Fruit fly (Drosophila melanogaster): ENCODE data around the gene eff.

The eff gene

dm6 chr3R:14731061-14731780 is 9.9 kb downstream of the eff start, which contains the start of gene CG7530 (continued):
- no peak for TF ChIP-seq H2.0 (GFP tag; IDR thresholded peaks at IDR 0.05)
- TF ChIP-seq Dip2 (GFP tag; IDR thresholded peaks at IDR 0.05), result no peak
- TF ChIP-seq Blimp-1 (GFP tag; optimal IDR thresholded peaks at IDR 0.05), result no peak
- TF ChIP-seq CHES-1-like (GFP tag; optimal IDR thresholded peaks at IDR 0.05), result no peak
- TF ChIP-seq PHDP (tag; optimal IDR thresholded peaks at IDR 0.05), result no peak
- no peak for TF ChIP-seq HmgZ (tag; optimal IDR thresholded peaks at IDR 0.05)
- TF ChIP-seq Hr39 (optimal IDR thresholded peaks at IDR 0.05), result no peak
- TF ChIP-seq unpg (GFP tag; optimal IDR thresholded peaks at IDR 0.05), result peak; percentile 29
- TF ChIP-seq CG10979 (tag; optimal IDR thresholded peaks at IDR 0.05), result no peak
- TF ChIP-seq Xbp1 (GFP tag; optimal IDR thresholded peaks at IDR 0.05), result no peak
- no peak for TF ChIP-seq CG16813 (GFP tag; IDR thresholded peaks at IDR 0.05; ENCODE audit: partially characterized antibody)
- TF ChIP-seq fd96Cb (tag; optimal IDR thresholded peaks at IDR 0.05), result no peak
- no peak for TF ChIP-seq pb (GFP tag; optimal IDR thresholded peaks at IDR 0.05)
- TF ChIP-seq scrt (GFP tag; optimal IDR thresholded peaks at IDR 0.05), result no peak
- TF ChIP-seq CG1602 (GFP tag; optimal IDR thresholded peaks at IDR 0.05), result no peak
- no peak for TF ChIP-seq dm (GFP tag; optimal IDR thresholded peaks at IDR 0.05)
- no peak for TF ChIP-seq mld (GFP tag; IDR thresholded peaks at IDR 0.05; ENCODE audit: partially characterized antibody)
- no peak for TF ChIP-seq Six4 (GFP tag; optimal IDR thresholded peaks at IDR 0.05)
- no peak for TF ChIP-seq stc (GFP tag; IDR thresholded peaks at IDR 0.05)
- TF ChIP-seq CG12219 (GFP tag; optimal IDR thresholded peaks at IDR 0.05), result no peak
- TF ChIP-seq CG4730 (GFP tag; IDR thresholded peaks at IDR 0.05), result no peak
- TF ChIP-seq dan (GFP tag; IDR thresholded peaks at IDR 0.05), result no peak
- no peak for TF ChIP-seq Sox102F (GFP tag; optimal IDR thresholded peaks at IDR 0.05)
- TF ChIP-seq CG15011 (GFP tag; optimal IDR thresholded peaks at IDR 0.05), result no peak
- TF ChIP-seq CG10366 (GFP tag; IDR thresholded peaks at IDR 0.05), result no peak
- TF ChIP-seq CG6689 (GFP tag; IDR thresholded peaks at IDR 0.05), result no peak
- TF ChIP-seq BtbVII (GFP tag; optimal IDR thresholded peaks at IDR 0.05), result no peak
- peak; percentile 17 for TF ChIP-seq CG10274 (GFP tag; optimal IDR thresholded peaks at IDR 0.05)
- no peak for TF ChIP-seq HLH4C (GFP tag; IDR thresholded peaks at IDR 0.05; ENCODE audit: partially characterized antibody)
- no peak for TF ChIP-seq Atf6 (GFP tag; IDR thresholded peaks at IDR 0.05)
- TF ChIP-seq Poxn (GFP tag; IDR thresholded peaks at IDR 0.05), result no peak
- TF ChIP-seq dmrt99B (tag; optimal IDR thresholded peaks at IDR 0.05), result peak; percentile 15
- TF ChIP-seq CG13123 (GFP tag; optimal IDR thresholded peaks at IDR 0.05), result no peak
- TF ChIP-seq CG2678 (tag; optimal IDR thresholded peaks at IDR 0.05), result peak; percentile 48
- no peak for TF ChIP-seq bsh (GFP tag; optimal IDR thresholded peaks at IDR 0.05)
- TF ChIP-seq kah (GFP tag; optimal IDR thresholded peaks at IDR 0.05), result no peak
- no peak for TF ChIP-seq CG3726 (GFP tag; IDR thresholded peaks at IDR 0.05)
- TF ChIP-seq Ravus (GFP tag; IDR thresholded peaks at IDR 0.05), result no peak
- TF ChIP-seq lilli (GFP tag; optimal IDR thresholded peaks at IDR 0.05), result no peak
- no peak for TF ChIP-seq tna (GFP tag; IDR thresholded peaks at IDR 0.05; ENCODE audit: partially characterized antibody)
- TF ChIP-seq Neu2 (GFP tag; optimal IDR thresholded peaks at IDR 0.05; ENCODE audit: borderline replicate concordance), result no peak
- TF ChIP-seq CG2116 (GFP tag; optimal IDR thresholded peaks at IDR 0.05), result no peak
- no peak for TF ChIP-seq gsb (GFP tag; IDR thresholded peaks at IDR 0.05)
- no peak for TF ChIP-seq CG6813 (GFP tag; optimal IDR thresholded peaks at IDR 0.05)
- TF ChIP-seq Sry-β (GFP tag; optimal IDR thresholded peaks at IDR 0.05), result no peak
- TF ChIP-seq crol (GFP tag; IDR thresholded peaks at IDR 0.05), result no peak
- TF ChIP-seq ems (GFP tag; optimal IDR thresholded peaks at IDR 0.05), result no peak
- no peak for TF ChIP-seq Rx (GFP tag; IDR thresholded peaks at IDR 0.05)
- TF ChIP-seq CG17612 (GFP tag; IDR thresholded peaks at IDR 0.05), result no peak
- 0 out of 3 replicates have a peak, but pooled peaks have one; percentile 38 for TF ChIP-seq so (GFP tag; IDR thresholded peaks at IDR 0.05)

Data from whole organism, embryonic.